Worm (Caenorhabditis elegans) whole organism, young adult: ENCODE data around the gene let-653.

Source experiments
- B0336.3 ChIP-seq: fragments of 200-800 bp; sonication (Bioruptor generic); IDR thresholded peaks from 2 replicates; pipeline ENCODE4 v1.3.6; 2022; ENCODE audit warnings: missing genetic modification characterization, missing compliant biosample characterization
- F55B11.4 ChIP-seq: sonication (generic microtip); optimal IDR thresholded peaks from 2 replicates; lab custom pipeline; 2016; ENCODE audit warnings: missing compliant biosample characterization, missing genetic modification characterization, borderline replicate concordance; ENCODE audit not compliant: insufficient read depth
- F57A8.1 ChIP-seq: fragments of 200-800 bp; sonication (Bioruptor generic); optimal IDR thresholded peaks from 2 replicates; lab custom pipeline; 2018; ENCODE audit warnings: mild to moderate bottlenecking, missing genetic modification characterization, moderate library complexity, missing compliant biosample characterization
- F57C9.4 ChIP-seq: sonication (generic microtip); optimal IDR thresholded peaks from 2 replicates; lab custom pipeline; 2017; ENCODE audit warnings: mild to moderate bottlenecking, missing genetic modification characterization, missing compliant biosample characterization
- T26A5.8 ChIP-seq: sonication (generic microtip); optimal IDR thresholded peaks from 2 replicates; lab custom pipeline; 2016; ENCODE audit warnings: missing genetic modification characterization, missing compliant biosample characterization
- Y53F4B.3 ChIP-seq: fragments of 200-800 bp; sonication (Bioruptor generic); IDR thresholded peaks from 2 replicates; pipeline ENCODE4 v1.3.6; 2022; ENCODE audit warnings: missing genetic modification reagents, missing genetic modification characterization, missing compliant biosample characterization
- Y56A3A.18 ChIP-seq: fragments of 200-800 bp; sonication (Bioruptor generic); IDR thresholded peaks from 2 replicates; pipeline ENCODE4 v1.3.6; 2022; ENCODE audit warnings: missing genetic modification reagents, missing genetic modification characterization, missing compliant biosample characterization
- Y67H2A.10 ChIP-seq: fragments of 200-800 bp; sonication (Bioruptor generic); conservative IDR thresholded peaks from 2 replicates; pipeline ENCODE4 v1.3.6; 2022; ENCODE audit warnings: missing genetic modification reagents, missing genetic modification characterization, missing compliant biosample characterization
- Y79H2A.3 ChIP-seq: fragments of 200-800 bp; sonication (Bioruptor generic); conservative IDR thresholded peaks from 2 replicates; pipeline ENCODE4 v1.3.6; 2022; ENCODE audit warnings: missing genetic modification reagents, missing genetic modification characterization, missing compliant biosample characterization
- Y95B8A.8 ChIP-seq: fragments of 200-800 bp; sonication (Bioruptor generic); IDR thresholded peaks from 2 replicates; pipeline ENCODE4 v1.3.6; 2022; ENCODE audit warnings: missing genetic modification reagents, missing genetic modification characterization, missing compliant biosample characterization
- aptf-3 ChIP-seq: fragments of 200-800 bp; sonication (Bioruptor generic); IDR thresholded peaks from 2 replicates; pipeline ENCODE4 v1.3.6; 2022; ENCODE audit warnings: missing genetic modification characterization, missing compliant biosample characterization
- athp-1 ChIP-seq: sonication (generic microtip); optimal IDR thresholded peaks from 2 replicates; lab custom pipeline; 2017; ENCODE audit warnings: mild to moderate bottlenecking, missing genetic modification characterization, missing compliant biosample characterization
- bed-1 ChIP-seq: fragments of 200-800 bp; sonication (Bioruptor generic); IDR thresholded peaks from 2 replicates; pipeline ENCODE4 v1.3.6; 2022; ENCODE audit warnings: missing genetic modification reagents, missing genetic modification characterization, missing compliant biosample characterization
- ccch-3 ChIP-seq: fragments of 200-800 bp; sonication (Bioruptor generic); optimal IDR thresholded peaks from 2 replicates; lab custom pipeline; 2018; ENCODE audit warnings: mild to moderate bottlenecking, missing genetic modification characterization, missing compliant biosample characterization
- ceh-58 ChIP-seq: fragments of 200-800 bp; sonication (Bioruptor generic); IDR thresholded peaks from 2 replicates; pipeline ENCODE4 v1.3.6; 2022; ENCODE audit warnings: missing genetic modification characterization, missing compliant biosample characterization
- ceh-79 ChIP-seq: sonication (generic microtip); optimal IDR thresholded peaks from 2 replicates; lab custom pipeline; 2017; ENCODE audit warnings: mild to moderate bottlenecking, missing genetic modification characterization, missing compliant biosample characterization
- chd-7 ChIP-seq: sonication (generic microtip); optimal IDR thresholded peaks from 2 replicates; lab custom pipeline; 2016; ENCODE audit warnings: mild to moderate bottlenecking, missing genetic modification characterization, moderate library complexity, missing compliant biosample characterization
- die-1 ChIP-seq: sonication (generic microtip); optimal IDR thresholded peaks from 2 replicates; lab custom pipeline; 2016; ENCODE audit warnings: missing genotype, mild to moderate bottlenecking, missing genetic modification characterization, missing compliant biosample characterization
- ets-4 ChIP-seq: fragments of 200-800 bp; sonication (Bioruptor generic); optimal IDR thresholded peaks from 2 replicates; lab custom pipeline; 2018; ENCODE audit warnings: mild to moderate bottlenecking, missing genetic modification characterization, missing compliant biosample characterization
- him-1 ChIP-seq: sonication (generic microtip); optimal IDR thresholded peaks from 2 replicates; lab custom pipeline; 2016; ENCODE audit warnings: missing genotype, missing genetic modification reagents, missing genetic modification characterization, missing compliant biosample characterization
- hlh-12 ChIP-seq: sonication (generic microtip); optimal IDR thresholded peaks from 2 replicates; lab custom pipeline; 2016; ENCODE audit warnings: missing genetic modification characterization, missing compliant biosample characterization
- hmg-1.2 ChIP-seq: fragments of 200-800 bp; sonication (Bioruptor generic); IDR thresholded peaks from 2 replicates; pipeline ENCODE4 v1.3.6; 2022; ENCODE audit warnings: missing genetic modification reagents, missing genetic modification characterization, missing compliant biosample characterization
- hmg-20 ChIP-seq: fragments of 200-800 bp; sonication (Bioruptor generic); IDR thresholded peaks from 2 replicates; pipeline ENCODE4 v1.3.6; 2022; ENCODE audit warnings: missing genetic modification reagents, missing genetic modification characterization, missing compliant biosample characterization
- hsf-1 ChIP-seq: fragments of 200-800 bp; sonication (Bioruptor generic); IDR thresholded peaks from 2 replicates; pipeline ENCODE4 v1.3.6; 2022; ENCODE audit warnings: missing genetic modification reagents, missing genetic modification characterization, missing compliant biosample characterization
- lin-54 ChIP-seq: fragments of 200-800 bp; sonication (Bioruptor generic); optimal IDR thresholded peaks from 2 replicates; lab custom pipeline; 2018; ENCODE audit warnings: mild to moderate bottlenecking, missing genetic modification characterization, missing compliant biosample characterization
- mxl-1 ChIP-seq: sonication (generic microtip); optimal IDR thresholded peaks from 2 replicates; lab custom pipeline; 2016; ENCODE audit warnings: missing genetic modification characterization, missing compliant biosample characterization
- nfyb-1 ChIP-seq: fragments of 200-800 bp; sonication (Bioruptor generic); IDR thresholded peaks from 2 replicates; pipeline ENCODE4 v1.3.6; 2022; ENCODE audit warnings: missing genetic modification reagents, missing genetic modification characterization, missing compliant biosample characterization
- nhr-179 ChIP-seq: sonication (generic microtip); optimal IDR thresholded peaks from 2 replicates; lab custom pipeline; 2016; ENCODE audit warnings: mild to moderate bottlenecking, missing genetic modification characterization, missing compliant biosample characterization
- repo-1 ChIP-seq: sonication (generic microtip); optimal IDR thresholded peaks from 2 replicates; lab custom pipeline; 2017; ENCODE audit warnings: mild to moderate bottlenecking, missing genetic modification characterization, missing compliant biosample characterization
- sdz-38 ChIP-seq: sonication (generic microtip); optimal IDR thresholded peaks from 2 replicates; lab custom pipeline; 2016; ENCODE audit warnings: missing genotype, missing genetic modification characterization, missing compliant biosample characterization
- snpc-1.3 ChIP-seq: sonication (generic microtip); optimal IDR thresholded peaks from 2 replicates; lab custom pipeline; 2017; ENCODE audit warnings: missing genetic modification characterization, mild to moderate bottlenecking, missing compliant biosample characterization, antibody characterized with exemption, moderate library complexity, missing genotype, missing genetic modification reagents; ENCODE audit not compliant: insufficient read depth
- snpc-3.4 ChIP-seq: sonication (generic microtip); optimal IDR thresholded peaks from 2 replicates; lab custom pipeline; 2017; ENCODE audit warnings: missing genetic modification characterization, mild to moderate bottlenecking, missing compliant biosample characterization, antibody characterized with exemption, moderate library complexity, missing genotype, missing genetic modification reagents
- snpc-4 ChIP-seq, 5 experiments: fragments of 150-350 bp in 1 of 5; sonication (generic microtip) in 4 of 5; optimal IDR thresholded peaks; 2 replicates each; lab custom pipeline; 2014 to 2018; ENCODE audit warnings: missing genetic modification characterization in 5 of 5, missing biosample characterization in 3 of 5, antibody characterized with exemption in 2 of 5, mild to moderate bottlenecking in 2 of 5, missing compliant biosample characterization in 2 of 5, missing genotype in 2 of 5, moderate library complexity in 2 of 5, missing genetic modification reagents in 1 of 5
- tbp1 ChIP-seq: fragments of 200-800 bp; sonication (Bioruptor generic); optimal IDR thresholded peaks from 2 replicates; lab custom pipeline; 2018; ENCODE audit warnings: mild to moderate bottlenecking, missing genetic modification characterization, missing compliant biosample characterization
- tbx-9 ChIP-seq: sonication (generic microtip); optimal IDR thresholded peaks from 2 replicates; lab custom pipeline; 2016; ENCODE audit warnings: borderline replicate concordance, missing genetic modification characterization, inconsistent platforms, missing compliant biosample characterization
- tlf-1 ChIP-seq: fragments of 200-800 bp; sonication (Bioruptor generic); optimal IDR thresholded peaks from 2 replicates; lab custom pipeline; 2018; ENCODE audit warnings: mild to moderate bottlenecking, missing genetic modification characterization, missing compliant biosample characterization
- ztf-25 ChIP-seq: fragments of 200-800 bp; sonication (Bioruptor generic); IDR thresholded peaks from 2 replicates; pipeline ENCODE4 v1.3.6; 2022; ENCODE audit warnings: missing genetic modification reagents, missing genetic modification characterization, missing compliant biosample characterization
- ztf-26 ChIP-seq: sonication (generic microtip); optimal IDR thresholded peaks from 2 replicates; lab custom pipeline; 2017; ENCODE audit warnings: missing genetic modification characterization, missing compliant biosample characterization

let-653 gene

ce11 chrIV:11885313-11885712 is at the start of gene let-653:
TSS of gene let-653 (plus strand) at chrIV:11885613.
- TF ChIP-seq tbp1 (GFP tag; lab: Kevin White, UChicago) (no peak), B0336.3 (GFP tag; lab: Robert Waterston, UW) (no peak), tbx-9 (tag; lab: Kevin White, UChicago) (no peak), Y95B8A.8 (no peak), bed-1 (GFP tag; lab: Robert Waterston, UW) (no peak), F57A8.1 (GFP tag; lab: Kevin White, UChicago) (no peak), ztf-25 (GFP tag; lab: Robert Waterston, UW) (no peak), athp-1 (tag; lab: Kevin White, UChicago) (no peak), ceh-79 (tag; lab: Kevin White, UChicago) (no peak)

ce11 chrIV:11838657-11839056 is 46.8 kb upstream of the let-653 start, which contains the start of gene fbxb-3:
TSS of gene fbxb-3 (plus strand) at chrIV:11838957.
- no peak for TF ChIP-seq snpc-1.3 (tag; lab: Kevin White, UChicago)

ce11 chrIV:11842121-11842520 is 43.3 kb upstream of the let-653 start, which contains the start of gene F38H4.3:
TSS of gene F38H4.3 (plus strand) at chrIV:11842421.
- TF ChIP-seq F57A8.1 (GFP tag; lab: Kevin White, UChicago) (no peak), snpc-3.4 (no peak), lin-54 (GFP tag; lab: Kevin White, UChicago) (no peak), him-1 (tag; lab: Kevin White, UChicago) (no peak), hsf-1 (GFP tag; lab: Robert Waterston, UW) (no peak), ceh-58 (GFP tag; lab: Robert Waterston, UW) (no peak), F57C9.4 (tag; lab: Kevin White, UChicago) (no peak), nhr-179 (no peak), chd-7 (tag; lab: Kevin White, UChicago) (no peak), nfyb-1 (GFP tag; lab: Robert Waterston, UW) (no peak), Y53F4B.3 (GFP tag; lab: Robert Waterston, UW) (no peak), snpc-4 (GFP tag; optimal IDR thresholded peaks at IDR 0.05; lab: Kevin White, UChicago) (no peak), snpc-4 (tag; optimal IDR thresholded peaks at IDR 0.05; lab: Kevin White, UChicago) (no peak), ztf-26 (tag; lab: Kevin White, UChicago) (no peak), Y56A3A.18 (GFP tag; lab: Robert Waterston, UW) (no peak), repo-1 (tag; lab: Kevin White, UChicago) (no peak), tlf-1 (no peak), aptf-3 (GFP tag; lab: Robert Waterston, UW) (no peak), ets-4 (GFP tag; lab: Kevin White, UChicago) (no peak)
- TF ChIP-seq, all 124 proteins: peak for 0

ce11 chrIV:11847771-11848312 is 37.6 kb upstream of the let-653 start, which contains the start of the genes F38H4.6 and F38H4.4:
TSS of gene F38H4.6 (minus strand) at chrIV:11847871.
TSS of gene F38H4.4 (plus strand) at chrIV:11848262.
- TF ChIP-seq mxl-1 = no peak
- no peak for TF ChIP-seq hmg-1.2 (GFP tag; lab: Robert Waterston, UW)
- no peak for TF ChIP-seq aptf-3 (GFP tag; lab: Robert Waterston, UW)
- TF ChIP-seq sdz-38 (tag; lab: Kevin White, UChicago) = no peak
- TF ChIP-seq F55B11.4 (tag; lab: Kevin White, UChicago) = no peak
- no peak for TF ChIP-seq hmg-20 (GFP tag; lab: Robert Waterston, UW)
- no peak for TF ChIP-seq him-1 (tag; lab: Kevin White, UChicago)
- no peak for TF ChIP-seq snpc-1.3 (tag; lab: Kevin White, UChicago)
- no peak for TF ChIP-seq Y79H2A.3 (GFP tag; lab: Robert Waterston, UW)
- TF ChIP-seq athp-1 (tag; lab: Kevin White, UChicago) = no peak
- TF ChIP-seq Y56A3A.18 (GFP tag; lab: Robert Waterston, UW) = no peak
- no peak for TF ChIP-seq die-1 (tag; lab: Kevin White, UChicago)
- TF ChIP-seq repo-1 (tag; lab: Kevin White, UChicago) = no peak
- TF ChIP-seq Y67H2A.10 (GFP tag; lab: Robert Waterston, UW) = no peak
- no peak for TF ChIP-seq hlh-12 (tag; lab: Kevin White, UChicago)
- TF ChIP-seq ccch-3 (GFP tag; lab: Kevin White, UChicago) = no peak
- no peak for TF ChIP-seq ztf-26 (tag; lab: Kevin White, UChicago)
- no peak for TF ChIP-seq T26A5.8 (tag; lab: Kevin White, UChicago)
